Fruit fly (Drosophila melanogaster) whole organism, pupa: ENCODE results near the gene zld.

ENCODE experiments used
- CG10348 ChIP-seq: fragments of 200-800 bp; sonication (Bioruptor generic); IDR thresholded peaks from 2 replicates; pipeline ENCODE4 v1.3.6; 2022; ENCODE audit warnings: missing biosample characterization, missing genetic modification characterization
- CG12605 ChIP-seq: fragments of 200-800 bp; sonication (Bioruptor generic); IDR thresholded peaks from 2 replicates; pipeline ENCODE4 v1.3.6; 2022; ENCODE audit warnings: missing biosample characterization, missing genetic modification characterization
- CG13204 ChIP-seq: fragments of 200-800 bp; sonication (Bioruptor generic); optimal IDR thresholded peaks from 2 replicates; lab custom pipeline; 2018; ENCODE audit warnings: missing biosample characterization, mild to moderate bottlenecking, missing genetic modification characterization, moderate library complexity
- CG14655 ChIP-seq: fragments of 200-800 bp; sonication (Bioruptor generic); optimal IDR thresholded peaks from 3 replicates; lab custom pipeline; 2017; ENCODE audit warnings: mild to moderate bottlenecking, missing biosample characterization, missing genetic modification reagents, missing genetic modification characterization
- CG15710 ChIP-seq: fragments of 200-800 bp; sonication (Bioruptor generic); optimal IDR thresholded peaks from 2 replicates; lab custom pipeline; 2018; ENCODE audit warnings: missing biosample characterization, mild to moderate bottlenecking, missing genetic modification characterization, moderate library complexity
- CG17806 ChIP-seq: fragments of 200-800 bp; sonication (Bioruptor generic); optimal IDR thresholded peaks from 2 replicates; lab custom pipeline; 2018; ENCODE audit warnings: missing biosample characterization, mild to moderate bottlenecking, missing genetic modification characterization, moderate library complexity
- CG32121 ChIP-seq: fragments of 200-800 bp; sonication (Bioruptor generic); IDR thresholded peaks from 2 replicates; pipeline ENCODE4 v1.3.6; 2022; ENCODE audit warnings: missing biosample characterization, missing genetic modification characterization
- CG34367 ChIP-seq: fragments of 200-800 bp; sonication (Bioruptor generic); optimal IDR thresholded peaks from 2 replicates; lab custom pipeline; 2018; ENCODE audit warnings: missing biosample characterization, mild to moderate bottlenecking, missing genetic modification characterization
- CG4496 ChIP-seq: fragments of 200-800 bp; sonication (Bioruptor generic); IDR thresholded peaks from 3 replicates; pipeline ENCODE4 v1.3.6; 2022; ENCODE audit warnings: missing biosample characterization, missing genetic modification characterization
- CG8159 ChIP-seq: fragments of 200-800 bp; sonication (Bioruptor generic); optimal IDR thresholded peaks from 3 replicates; lab custom pipeline; 2018; ENCODE audit warnings: missing biosample characterization, mild to moderate bottlenecking, missing genetic modification characterization, moderate library complexity
- CG8301 ChIP-seq: fragments of 200-800 bp; sonication (Bioruptor generic); optimal IDR thresholded peaks from 2 replicates; lab custom pipeline; 2018; ENCODE audit warnings: missing biosample characterization, mild to moderate bottlenecking, missing genetic modification characterization
- CG9948 ChIP-seq: fragments of 200-800 bp; sonication (Bioruptor generic); optimal IDR thresholded peaks from 2 replicates; lab custom pipeline; 2018; ENCODE audit warnings: missing biosample characterization, mild to moderate bottlenecking, missing genetic modification characterization, moderate library complexity
- D1 ChIP-seq: fragments of 200-800 bp; sonication (Bioruptor generic); optimal IDR thresholded peaks from 2 replicates; lab custom pipeline; 2018; ENCODE audit warnings: missing biosample characterization, mild to moderate bottlenecking, missing genetic modification characterization, moderate library complexity
- EcR ChIP-seq: fragments of 200-800 bp; sonication (Bioruptor generic); optimal IDR thresholded peaks from 3 replicates; lab custom pipeline; 2019; ENCODE audit warnings: missing biosample characterization, missing genetic modification characterization, mild to moderate bottlenecking, moderate library complexity, missing genetic modification reagents
- Ets98B ChIP-seq: fragments of 200-800 bp; sonication (Bioruptor generic); IDR thresholded peaks from 2 replicates; pipeline ENCODE4 v1.3.6; 2022; ENCODE audit warnings: missing biosample characterization, missing genetic modification characterization
- Pif1A ChIP-seq: fragments of 200-800 bp; sonication (Bioruptor generic); optimal IDR thresholded peaks from 3 replicates; lab custom pipeline; 2016; ENCODE audit warnings: missing biosample characterization, missing genetic modification characterization
- Pif1B ChIP-seq: fragments of 200-800 bp; sonication (Bioruptor generic); optimal IDR thresholded peaks from 3 replicates; lab custom pipeline; 2016; ENCODE audit warnings: missing biosample characterization, missing genetic modification characterization
- Snoo ChIP-seq: fragments of 200-800 bp; sonication (Bioruptor generic); optimal IDR thresholded peaks from 3 replicates; lab custom pipeline; 2017; ENCODE audit warnings: missing biosample characterization, mild to moderate bottlenecking, missing genetic modification characterization, inconsistent platforms
- fd96Ca ChIP-seq: fragments of 200-800 bp; sonication (Bioruptor generic); IDR thresholded peaks from 3 replicates; pipeline ENCODE4 v1.3.6; 2022; ENCODE audit warnings: missing biosample characterization, missing genetic modification characterization
- gl ChIP-seq: fragments of 200-800 bp; sonication (Bioruptor generic); optimal IDR thresholded peaks from 2 replicates; lab custom pipeline; 2018; ENCODE audit warnings: missing biosample characterization, mild to moderate bottlenecking, missing genetic modification characterization
- rn ChIP-seq: fragments of 200-800 bp; sonication (Bioruptor generic); IDR thresholded peaks from 2 replicates; pipeline ENCODE4 v1.3.6; 2022; ENCODE audit warnings: missing biosample characterization, missing genetic modification characterization

The zld gene

dm6 chrX:19752344-19752743 lies 31.0 kb downstream of the zld start:
- no peak for TF ChIP-seq CG4496 (GFP tag; lab: Robert Waterston, UW)
- no peak for TF ChIP-seq Ets98B
- TF ChIP-seq CG8159 (tag; lab: Kevin White, UChicago): no peak
- no peak for TF ChIP-seq gl
- no peak for TF ChIP-seq CG12605
- no peak for TF ChIP-seq Snoo (tag; lab: Kevin White, UChicago)
- no peak for TF ChIP-seq CG17806

dm6 chrX:19750626-19751149 lies 32.7 kb downstream of the zld start, which contains the start of gene Abcd3:
Abcd3 (plus strand) TSS chrX:19750770.
- TF ChIP-seq rn (no peak), Pif1B (GFP tag; lab: Kevin White, UChicago) (no peak), CG8301 (tag; lab: Kevin White, UChicago) (no peak), Ets98B (peak; percentile 8; the same call in 1 of the 2 replicates), Pif1A (GFP tag; lab: Kevin White, UChicago) (no peak), Snoo (tag; lab: Kevin White, UChicago) (peak; percentile 7), CG13204 (peak; percentile 13), D1 (tag; lab: Kevin White, UChicago) (no peak), gl (no peak), fd96Ca (no peak; the same call in 2 of the 3 replicates), CG32121 (GFP tag; lab: Robert Waterston, UW) (no peak; the same call in 1 of the 2 replicates), CG15710 (peak; percentile 9), CG4496 (GFP tag; lab: Robert Waterston, UW) (no peak; the same call in 2 of the 3 replicates), CG34367 (tag; lab: Kevin White, UChicago) (no peak), CG14655 (GFP tag; lab: Kevin White, UChicago) (no peak), CG12605 (no peak), CG10348 (GFP tag; lab: Robert Waterston, UW) (no peak), CG8159 (tag; lab: Kevin White, UChicago) (peak; percentile 46), CG17806 (no peak), CG9948 (tag; lab: Kevin White, UChicago) (no peak), EcR (GFP tag; lab: Kevin White, UChicago) (peak; percentile 72)
- TF ChIP-seq, all 21 proteins: peak for 6

- no peak for TF ChIP-seq CG4496 (GFP tag; lab: Robert Waterston, UW)
- no peak for TF ChIP-seq Ets98B
- no peak for TF ChIP-seq CG12605
- no peak for TF ChIP-seq Pif1A (GFP tag; lab: Kevin White, UChicago)
- TF ChIP-seq CG8301 (tag; lab: Kevin White, UChicago): no peak
- no peak for TF ChIP-seq EcR (GFP tag; lab: Kevin White, UChicago)
- TF ChIP-seq D1 (tag; lab: Kevin White, UChicago): no peak
- no peak for TF ChIP-seq CG32121 (GFP tag; lab: Robert Waterston, UW)
- no peak for TF ChIP-seq CG9948 (tag; lab: Kevin White, UChicago)
- no peak for TF ChIP-seq CG10348 (GFP tag; lab: Robert Waterston, UW)
- TF ChIP-seq CG15710: no peak
- TF ChIP-seq CG8159 (tag; lab: Kevin White, UChicago): no peak
- no peak for TF ChIP-seq rn
- no peak for TF ChIP-seq gl
Measured at dm6 chrX:19748565-19748964, 34.8 kb downstream of the zld start.

- TF ChIP-seq CG14655 (GFP tag; lab: Kevin White, UChicago) (no peak), CG4496 (GFP tag; lab: Robert Waterston, UW) (no peak), CG12605 (no peak), CG13204 (no peak), CG17806 (no peak), Pif1B (GFP tag; lab: Kevin White, UChicago) (no peak), CG10348 (GFP tag; lab: Robert Waterston, UW) (no peak), Pif1A (GFP tag; lab: Kevin White, UChicago) (no peak), CG9948 (tag; lab: Kevin White, UChicago) (no peak), EcR (GFP tag; lab: Kevin White, UChicago) (no peak), CG34367 (tag; lab: Kevin White, UChicago) (no peak), gl (no peak), CG8301 (tag; lab: Kevin White, UChicago) (no peak)
Measured at dm6 chrX:19748014-19748413, 35.3 kb downstream of the zld start, which contains the start of gene Alr. Alr (plus strand) TSS chrX:19748314.

dm6 chrX:19745908-19746604 lies 37.3 kb downstream of the zld start, which contains the start of gene parvin:
parvin (plus strand) TSS chrX:19746041.
- TF ChIP-seq EcR (GFP tag; lab: Kevin White, UChicago) (no peak), CG10348 (GFP tag; lab: Robert Waterston, UW) (no peak), Ets98B (no peak)

- peak; percentile 7 for TF ChIP-seq gl
- TF ChIP-seq CG9948 (tag; lab: Kevin White, UChicago): no peak
- peak; percentile 25 for TF ChIP-seq CG15710
- TF ChIP-seq EcR (GFP tag; lab: Kevin White, UChicago): peak; percentile 22
- TF ChIP-seq CG8301 (tag; lab: Kevin White, UChicago): no peak
- no peak for TF ChIP-seq CG10348 (GFP tag; lab: Robert Waterston, UW)
- TF ChIP-seq Snoo (tag; lab: Kevin White, UChicago): peak; percentile 37
- no peak for TF ChIP-seq D1 (tag; lab: Kevin White, UChicago)
- TF ChIP-seq Pif1A (GFP tag; lab: Kevin White, UChicago): no peak
- TF ChIP-seq CG8159 (tag; lab: Kevin White, UChicago): peak; percentile 25
- no peak for TF ChIP-seq CG14655 (GFP tag; lab: Kevin White, UChicago)
- peak; percentile 46; the same call in 1 of the 2 replicates for TF ChIP-seq Ets98B
- TF ChIP-seq CG34367 (tag; lab: Kevin White, UChicago): no peak
- TF ChIP-seq CG17806: peak; percentile 11
- TF ChIP-seq rn: no peak
- no peak for TF ChIP-seq CG32121 (GFP tag; lab: Robert Waterston, UW)
- peak; percentile 21; the same call in 1 of the 3 replicates for TF ChIP-seq CG4496 (GFP tag; lab: Robert Waterston, UW)
- TF ChIP-seq CG13204: no peak
- TF ChIP-seq Pif1B (GFP tag; lab: Kevin White, UChicago): no peak
- peak; percentile 38; the same call in 1 of the 2 replicates for TF ChIP-seq CG12605
- peak; percentile 68 for TF ChIP-seq fd96Ca
Measured at dm6 chrX:19744003-19744488, 39.3 kb downstream of the zld start, which contains the start of the genes CG18809, COX6B, CG33932 and Rpp20. CG18809 (minus strand) TSS chrX:19744335. COX6B (minus strand) TSS chrX:19744335. CG33932 (plus strand) TSS chrX:19744431. Rpp20 (plus strand) TSS chrX:19744431.
